Fruit fly (Drosophila melanogaster) whole organism, embryonic: Measurements from ENCODE around the gene CG17154.

Experiments used
- Asciz ChIP-seq: fragments of 200-800 bp; sonication (Bioruptor generic); optimal IDR thresholded peaks from 2 replicates; lab custom pipeline; 2017; ENCODE audit warnings: missing biosample characterization, mild to moderate bottlenecking, missing genetic modification characterization, missing genetic modification reagents
- B-H2 ChIP-seq: fragments of 200-800 bp; sonication (Bioruptor generic); optimal IDR thresholded peaks from 2 replicates; lab custom pipeline; 2018; ENCODE audit warnings: missing biosample characterization, mild to moderate bottlenecking, missing genetic modification characterization
- CG1024 ChIP-seq: fragments of 200-800 bp; sonication (Bioruptor generic); IDR thresholded peaks from 2 replicates; pipeline ENCODE4 v1.3.6; 2022; ENCODE audit warnings: missing biosample characterization, missing genetic modification characterization
- CG10267 ChIP-seq: fragments of 200-800 bp; sonication (Bioruptor generic); optimal IDR thresholded peaks from 2 replicates; lab custom pipeline; 2018; ENCODE audit warnings: missing biosample characterization, mild to moderate bottlenecking, missing genetic modification characterization, moderate library complexity
- CG10959 ChIP-seq: fragments of 200-800 bp; sonication (Bioruptor generic); IDR thresholded peaks from 2 replicates; pipeline ENCODE4 v1.3.6; 2022; ENCODE audit warnings: missing biosample characterization, missing genetic modification characterization
- CG11247 ChIP-seq: fragments of 200-800 bp; sonication (Bioruptor generic); IDR thresholded peaks from 2 replicates; pipeline ENCODE4 v1.3.6; 2022; ENCODE audit warnings: missing biosample characterization, missing genetic modification characterization
- CG1233 ChIP-seq: fragments of 200-800 bp; sonication (Bioruptor generic); optimal IDR thresholded peaks from 4 replicates; lab custom pipeline; 2018; ENCODE audit warnings: missing biosample characterization, mild to moderate bottlenecking, missing genetic modification characterization
- CG1529 ChIP-seq: fragments of 200-800 bp; sonication (Bioruptor generic); optimal IDR thresholded peaks from 3 replicates; lab custom pipeline; 2018; ENCODE audit warnings: missing biosample characterization, missing genetic modification characterization
- CG15601 ChIP-seq: fragments of 200-800 bp; sonication (Bioruptor generic); optimal IDR thresholded peaks from 3 replicates; lab custom pipeline; 2019; ENCODE audit warnings: missing biosample characterization, mild to moderate bottlenecking, missing genetic modification characterization, moderate library complexity
- CG16779 ChIP-seq: fragments of 200-800 bp; sonication (Bioruptor generic); IDR thresholded peaks from 2 replicates; pipeline ENCODE4 v1.3.6; 2022; ENCODE audit warnings: missing biosample characterization, missing genetic modification characterization
- CG17328 ChIP-seq: fragments of 200-800 bp; sonication (Bioruptor generic); IDR thresholded peaks from 2 replicates; pipeline ENCODE4 v1.3.6; 2022; ENCODE audit warnings: missing biosample characterization, missing genetic modification characterization
- CG18011 ChIP-seq: fragments of 200-800 bp; sonication (Bioruptor generic); optimal IDR thresholded peaks from 2 replicates; lab custom pipeline; 2017; ENCODE audit warnings: missing biosample characterization, missing genetic modification characterization, mild to moderate bottlenecking, moderate library complexity, missing genotype
- CG2199 ChIP-seq: fragments of 200-800 bp; sonication (Bioruptor generic); IDR thresholded peaks from 3 replicates; pipeline ENCODE4 v1.3.6; 2022; ENCODE audit warnings: missing biosample characterization, missing genetic modification characterization
- CG3163 ChIP-seq: fragments of 200-800 bp; sonication (Bioruptor generic); optimal IDR thresholded peaks from 3 replicates; lab custom pipeline; 2016; ENCODE audit warnings: missing biosample characterization, missing genetic modification characterization
- CG3281 ChIP-seq: fragments of 200-800 bp; sonication (Bioruptor generic); optimal IDR thresholded peaks from 3 replicates; lab custom pipeline; 2017; ENCODE audit warnings: missing biosample characterization, mild to moderate bottlenecking, missing genetic modification characterization
- CG4360 ChIP-seq: fragments of 200-800 bp; sonication (Bioruptor generic); IDR thresholded peaks from 2 replicates; pipeline ENCODE4 v1.3.6; 2022; ENCODE audit warnings: missing biosample characterization, missing genetic modification characterization
- CG4617 ChIP-seq: fragments of 200-800 bp; sonication (Bioruptor generic); optimal IDR thresholded peaks from 3 replicates; lab custom pipeline; 2016; ENCODE audit warnings: missing biosample characterization, missing genetic modification characterization, borderline replicate concordance
- CG6683 ChIP-seq: fragments of 200-800 bp; sonication (Bioruptor generic); optimal IDR thresholded peaks from 2 replicates; lab custom pipeline; 2017; ENCODE audit warnings: missing biosample characterization, mild to moderate bottlenecking, missing genetic modification characterization, missing genetic modification reagents
- CG7372 ChIP-seq: fragments of 200-800 bp; sonication (Bioruptor generic); IDR thresholded peaks from 2 replicates; pipeline ENCODE4 v1.3.6; 2022; ENCODE audit warnings: missing biosample characterization, missing genetic modification characterization
- CG7786 ChIP-seq: fragments of 200-800 bp; sonication (Bioruptor generic); optimal IDR thresholded peaks from 2 replicates; lab custom pipeline; 2016; ENCODE audit warnings: missing biosample characterization, missing genetic modification characterization
- CG9215 ChIP-seq: fragments of 200-800 bp; sonication (Bioruptor generic); IDR thresholded peaks from 2 replicates; pipeline ENCODE4 v1.3.6; 2022; ENCODE audit warnings: missing biosample characterization, missing genetic modification characterization
- Dref ChIP-seq: fragments of 200-800 bp; sonication (Bioruptor generic); IDR thresholded peaks from 2 replicates; pipeline ENCODE4 v1.3.6; 2022; ENCODE audit warnings: missing biosample characterization, missing genetic modification characterization
- Hmr ChIP-seq: fragments of 200-800 bp; sonication (Bioruptor generic); optimal IDR thresholded peaks from 3 replicates; lab custom pipeline; 2017; ENCODE audit warnings: mild to moderate bottlenecking, missing biosample characterization, missing genetic modification reagents, missing genetic modification characterization
- Lim3 ChIP-seq: fragments of 200-800 bp; sonication (Bioruptor generic); IDR thresholded peaks from 2 replicates; pipeline ENCODE4 v1.3.6; 2022; ENCODE audit warnings: missing biosample characterization, missing genetic modification characterization
- Mad ChIP-seq: fragments of 200-800 bp; sonication (Bioruptor generic); optimal IDR thresholded peaks from 2 replicates; lab custom pipeline; 2016; ENCODE audit warnings: missing biosample characterization, missing genetic modification characterization
- Med ChIP-seq: fragments of 200-800 bp; sonication (Bioruptor generic); peaks from one replicate; lab custom pipeline; 2016; ENCODE audit warnings: missing biosample characterization, missing genetic modification characterization, mild to moderate bottlenecking, inconsistent platforms, moderate library complexity
- Mrtf ChIP-seq: fragments of 200-800 bp; sonication (Bioruptor generic); IDR thresholded peaks from 3 replicates; pipeline ENCODE4 v1.3.6; 2022; ENCODE audit warnings: missing biosample characterization, missing genetic modification characterization
- Neu2 ChIP-seq: fragments of 200-800 bp; sonication (Bioruptor generic); optimal IDR thresholded peaks from 3 replicates; lab custom pipeline; 2016; ENCODE audit warnings: missing biosample characterization, missing genetic modification characterization, borderline replicate concordance
- PHDP ChIP-seq: fragments of 200-800 bp; sonication (Bioruptor generic); optimal IDR thresholded peaks from 3 replicates; lab custom pipeline; 2018; ENCODE audit warnings: missing biosample characterization, mild to moderate bottlenecking, missing genetic modification characterization, moderate library complexity
- Ptx1 ChIP-seq: fragments of 200-800 bp; sonication (Bioruptor generic); IDR thresholded peaks from 2 replicates; pipeline ENCODE4 v1.3.6; 2022; ENCODE audit warnings: missing biosample characterization, missing genetic modification characterization
- Ravus ChIP-seq: fragments of 200-800 bp; sonication (Bioruptor generic); IDR thresholded peaks from 2 replicates; pipeline ENCODE4 v1.3.6; 2022; ENCODE audit warnings: missing biosample characterization, missing genetic modification characterization
- Spps ChIP-seq: fragments of 200-800 bp; sonication (Bioruptor generic); optimal IDR thresholded peaks from 2 replicates; lab custom pipeline; 2018; ENCODE audit warnings: missing biosample characterization, mild to moderate bottlenecking, missing genetic modification characterization
- Tbp ChIP-seq: fragments of >200 bp; optimal IDR thresholded peaks from 2 replicates; lab custom pipeline; 2018; ENCODE audit warnings: missing biosample characterization, missing genetic modification characterization
- Trl ChIP-seq, 3 experiments: fragments of >200 bp in 2 of 3; fragments of 200-800 bp in 1 of 3; sonication (Bioruptor generic) in 1 of 3; optimal IDR thresholded peaks; 2 replicates in 1 of 3; 3 replicates in 2 of 3; lab custom pipeline; 2016 to 2017; ENCODE audit warnings: missing biosample characterization in 1 of 3, missing genetic modification characterization in 1 of 3
- ab ChIP-seq: fragments of 200-800 bp; sonication (Bioruptor generic); optimal IDR thresholded peaks from 2 replicates; lab custom pipeline; 2016; ENCODE audit warnings: missing biosample characterization, missing genetic modification characterization
- az2 ChIP-seq: fragments of 200-800 bp; sonication (Bioruptor generic); optimal IDR thresholded peaks from 3 replicates; lab custom pipeline; 2016; ENCODE audit warnings: missing biosample characterization, missing genetic modification characterization
- bab2 ChIP-seq: fragments of 200-800 bp; sonication (Bioruptor generic); optimal IDR thresholded peaks from 2 replicates; lab custom pipeline; 2016; ENCODE audit warnings: missing biosample characterization, missing genetic modification characterization
- bsh ChIP-seq, 2 experiments: fragments of 200-800 bp; sonication (Bioruptor generic); optimal IDR thresholded peaks; 2 replicates each; lab custom pipeline; 2017 to 2018; ENCODE audit warnings: mild to moderate bottlenecking in 2 of 2, missing biosample characterization in 2 of 2, missing genetic modification characterization in 2 of 2, moderate library complexity in 1 of 2
- btn ChIP-seq: fragments of 200-800 bp; sonication (Bioruptor generic); optimal IDR thresholded peaks from 2 replicates; lab custom pipeline; 2016; ENCODE audit warnings: missing biosample characterization, missing genetic modification characterization
- crol ChIP-seq: fragments of 200-800 bp; sonication (Bioruptor generic); IDR thresholded peaks from 2 replicates; pipeline ENCODE4 v1.3.6; 2022; ENCODE audit warnings: missing biosample characterization, missing genetic modification characterization
- disco-r ChIP-seq: fragments of 200-800 bp; sonication (Bioruptor generic); optimal IDR thresholded peaks from 2 replicates; lab custom pipeline; 2016; ENCODE audit warnings: missing biosample characterization, missing genetic modification characterization
- fd3F ChIP-seq: fragments of 200-800 bp; sonication (Bioruptor generic); optimal IDR thresholded peaks from 2 replicates; lab custom pipeline; 2018; ENCODE audit warnings: missing biosample characterization, mild to moderate bottlenecking, missing genetic modification characterization, moderate library complexity
- fru ChIP-seq: fragments of >200 bp; optimal IDR thresholded peaks from 2 replicates; lab custom pipeline; 2017
- kay ChIP-seq: fragments of 200-800 bp; sonication (Bioruptor generic); optimal IDR thresholded peaks from 2 replicates; lab custom pipeline; 2016; ENCODE audit warnings: missing biosample characterization, missing genetic modification characterization
- klu ChIP-seq: fragments of 200-800 bp; sonication (Bioruptor generic); IDR thresholded peaks from 2 replicates; pipeline ENCODE4 v1.3.6; 2022; ENCODE audit warnings: missing biosample characterization, missing genetic modification characterization
- knrl ChIP-seq: fragments of 200-800 bp; sonication (Bioruptor generic); IDR thresholded peaks from 3 replicates; pipeline ENCODE4 v1.3.6; 2022; ENCODE audit warnings: missing biosample characterization, missing genetic modification characterization; ENCODE audit not compliant: partially characterized antibody
- odd ChIP-seq: fragments of 200-800 bp; sonication (Bioruptor generic); optimal IDR thresholded peaks from 2 replicates; lab custom pipeline; 2017; ENCODE audit warnings: missing biosample characterization, mild to moderate bottlenecking, missing genetic modification characterization
- run ChIP-seq: fragments of 200-800 bp; sonication (Bioruptor generic); optimal IDR thresholded peaks from 3 replicates; lab custom pipeline; 2018; ENCODE audit warnings: missing biosample characterization, mild to moderate bottlenecking, missing genetic modification characterization
- sens-2 ChIP-seq: fragments of 200-800 bp; sonication (Bioruptor generic); IDR thresholded peaks from 2 replicates; pipeline ENCODE4 v1.3.6; 2022; ENCODE audit warnings: missing biosample characterization, missing genetic modification characterization
- shn ChIP-seq: fragments of 200-800 bp; sonication (Bioruptor generic); optimal IDR thresholded peaks from 3 replicates; lab custom pipeline; 2016; ENCODE audit warnings: missing biosample characterization, missing genetic modification characterization
- tgo ChIP-seq: fragments of 200-800 bp; sonication (Bioruptor generic); IDR thresholded peaks from 3 replicates; pipeline ENCODE4 v1.3.6; 2022; ENCODE audit warnings: missing biosample characterization, missing genetic modification characterization
- twi ChIP-seq: fragments of 200-800 bp; optimal IDR thresholded peaks from 2 replicates; lab custom pipeline; 2019; ENCODE audit warnings: missing biosample characterization, mild to moderate bottlenecking, missing genetic modification characterization, moderate library complexity

The CG17154 gene

dm6 chr3L:12077348-12077747, 11.1 kb upstream of the CG17154 start (continued):
- TF ChIP-seq CG4360 (GFP tag; lab: Robert Waterston, UW): peak; percentile 43; the same call in 1 of the 2 replicates
- no peak for TF ChIP-seq CG9215 (GFP tag; lab: Robert Waterston, UW)
- peak; percentile 76 to 77 for TF ChIP-seq bsh (GFP tag; optimal IDR thresholded peaks at IDR 0.05; lab: Kevin White, UChicago)
- peak; percentile 69; the same call in 2 of the 3 replicates for TF ChIP-seq CG2199 (GFP tag; lab: Robert Waterston, UW)
- TF ChIP-seq B-H2: no peak
- TF ChIP-seq CG3163 (GFP tag; lab: Kevin White, UChicago): no peak
- TF ChIP-seq odd (GFP tag; lab: Kevin White, UChicago): peak; percentile 29
- TF ChIP-seq CG1233 (GFP tag; lab: Kevin White, UChicago): peak; percentile 33
- no peak for TF ChIP-seq klu
- TF ChIP-seq az2: peak; percentile 70
- no peak for TF ChIP-seq CG16779 (GFP tag; lab: Robert Waterston, UW)
- peak; percentile 3 for TF ChIP-seq Spps (tag; lab: Kevin White, UChicago)
- peak; percentile 5 for TF ChIP-seq CG6683 (GFP tag; lab: Kevin White, UChicago)
- no peak for TF ChIP-seq run (tag; lab: Kevin White, UChicago)
- no peak for TF ChIP-seq knrl (GFP tag; lab: Robert Waterston, UW)
- TF ChIP-seq CG10267 (tag; lab: Kevin White, UChicago): peak; percentile 75
- no peak for TF ChIP-seq Ravus (GFP tag; lab: Robert Waterston, UW)
- TF ChIP-seq Trl (optimal IDR thresholded peaks at IDR 0.05; lab: Kevin White, UChicago): no peak
- peak; percentile 45 for TF ChIP-seq Trl (GFP tag; optimal IDR thresholded peaks at IDR 0.05; lab: Kevin White, UChicago)
- TF ChIP-seq Med: peak; percentile 66
- no peak for TF ChIP-seq twi (tag; lab: Kevin White, UChicago)
- TF ChIP-seq sens-2: peak; percentile 53; the same call in 1 of the 2 replicates
- no peak for TF ChIP-seq Hmr (GFP tag; lab: Kevin White, UChicago)
- no peak for TF ChIP-seq ab (GFP tag; lab: Kevin White, UChicago)
- TF ChIP-seq shn (GFP tag; lab: Kevin White, UChicago): no peak
- no peak for TF ChIP-seq fru (lab: Kevin White, UChicago)
- no peak for TF ChIP-seq btn
- peak; percentile 29 for TF ChIP-seq PHDP (tag; lab: Kevin White, UChicago)
- no peak for TF ChIP-seq disco-r (GFP tag; lab: Kevin White, UChicago)
- no peak for TF ChIP-seq Tbp (GFP tag; lab: Kevin White, UChicago)
- no peak for TF ChIP-seq crol
- peak; percentile 47 for TF ChIP-seq CG15601 (tag; lab: Kevin White, UChicago)
- TF ChIP-seq CG3281 (GFP tag; lab: Kevin White, UChicago): peak; percentile 10
- peak; percentile 51 for TF ChIP-seq CG1024
- peak; percentile 41 for TF ChIP-seq Asciz
- TF ChIP-seq CG1529 (GFP tag; lab: Kevin White, UChicago): peak; percentile 61
- no peak for TF ChIP-seq Lim3 (GFP tag; lab: Robert Waterston, UW)
- no peak for TF ChIP-seq Dref (GFP tag; lab: Robert Waterston, UW)
- TF ChIP-seq CG4617 (GFP tag; lab: Kevin White, UChicago): no peak
- TF ChIP-seq CG11247: no peak
- no peak for TF ChIP-seq Mrtf (GFP tag; lab: Robert Waterston, UW)
- TF ChIP-seq CG7786: peak; percentile 28
- TF ChIP-seq CG10959: peak; percentile 88
- TF ChIP-seq CG18011 (GFP tag; lab: Kevin White, UChicago): no peak
- TF ChIP-seq Ptx1 (GFP tag; lab: Robert Waterston, UW): peak; percentile 69
- TF ChIP-seq bab2 (GFP tag; lab: Kevin White, UChicago): peak; percentile 55
- peak; percentile 10 for TF ChIP-seq fd3F (GFP tag; lab: Kevin White, UChicago)
- no peak for TF ChIP-seq CG7372 (GFP tag; lab: Robert Waterston, UW)
- peak; percentile 63 for TF ChIP-seq tgo
- TF ChIP-seq Neu2 (GFP tag; lab: Kevin White, UChicago): no peak
- TF ChIP-seq kay (GFP tag; lab: Kevin White, UChicago): no peak
- TF ChIP-seq Mad (GFP tag; lab: Kevin White, UChicago): peak; percentile 51
- TF ChIP-seq CG17328: peak; percentile 67
